Fruit fly (Drosophila melanogaster) whole organism, embryonic: Measurements from ENCODE around the gene Pgm1.

Source experiments
- C15 ChIP-seq: fragments of 200-800 bp; sonication (Bioruptor generic); IDR thresholded peaks from 3 replicates; pipeline ENCODE4 v1.3.6; 2022; ENCODE audit warnings: missing biosample characterization, missing genetic modification characterization
- CG10147 ChIP-seq: fragments of 200-800 bp; sonication (Bioruptor generic); optimal IDR thresholded peaks from 2 replicates; lab custom pipeline; 2019; ENCODE audit warnings: missing biosample characterization, mild to moderate bottlenecking, missing genetic modification characterization, moderate library complexity
- CG11247 ChIP-seq: fragments of 200-800 bp; sonication (Bioruptor generic); IDR thresholded peaks from 2 replicates; pipeline ENCODE4 v1.3.6; 2022; ENCODE audit warnings: missing biosample characterization, missing genetic modification characterization
- CG11560 ChIP-seq: fragments of 200-800 bp; sonication (Bioruptor generic); IDR thresholded peaks from 3 replicates; pipeline ENCODE4 v1.3.6; 2022; ENCODE audit warnings: missing biosample characterization, missing genetic modification characterization
- CG11723 ChIP-seq: fragments of 200-800 bp; sonication (Bioruptor generic); optimal IDR thresholded peaks from 2 replicates; lab custom pipeline; 2017; ENCODE audit warnings: missing biosample characterization, mild to moderate bottlenecking, missing genetic modification characterization
- CG12071 ChIP-seq: fragments of 200-800 bp; sonication (Bioruptor generic); optimal IDR thresholded peaks from 3 replicates; lab custom pipeline; 2018; ENCODE audit warnings: missing biosample characterization, mild to moderate bottlenecking, missing genetic modification characterization
- CG13123 ChIP-seq: fragments of 200-800 bp; sonication (Bioruptor generic); optimal IDR thresholded peaks from 2 replicates; lab custom pipeline; 2016; ENCODE audit warnings: missing biosample characterization, missing genetic modification characterization
- CG16779 ChIP-seq: fragments of 200-800 bp; sonication (Bioruptor generic); IDR thresholded peaks from 2 replicates; pipeline ENCODE4 v1.3.6; 2022; ENCODE audit warnings: missing biosample characterization, missing genetic modification characterization
- CG17328 ChIP-seq: fragments of 200-800 bp; sonication (Bioruptor generic); IDR thresholded peaks from 2 replicates; pipeline ENCODE4 v1.3.6; 2022; ENCODE audit warnings: missing biosample characterization, missing genetic modification characterization
- CG1832 ChIP-seq: fragments of 200-800 bp; sonication (Bioruptor generic); optimal IDR thresholded peaks from 2 replicates; lab custom pipeline; 2017; ENCODE audit warnings: missing biosample characterization, mild to moderate bottlenecking, missing genetic modification characterization, inconsistent platforms
- CG18764 ChIP-seq: fragments of 200-800 bp; sonication (Bioruptor generic); optimal IDR thresholded peaks from 3 replicates; lab custom pipeline; 2016; ENCODE audit warnings: missing biosample characterization, missing genetic modification characterization
- CG34224 ChIP-seq: fragments of 200-800 bp; sonication (Bioruptor generic); IDR thresholded peaks from 3 replicates; pipeline ENCODE4 v1.3.6; 2022; ENCODE audit warnings: missing biosample characterization, missing genetic modification characterization; ENCODE audit not compliant: partially characterized antibody
- CG3838 ChIP-seq: fragments of 200-800 bp; sonication (Bioruptor generic); optimal IDR thresholded peaks from 3 replicates; lab custom pipeline; 2016; ENCODE audit warnings: missing biosample characterization, missing genetic modification characterization
- CG4854 ChIP-seq: fragments of 200-800 bp; sonication (Bioruptor generic); optimal IDR thresholded peaks from 2 replicates; lab custom pipeline; 2016; ENCODE audit warnings: missing biosample characterization, missing genetic modification characterization, inconsistent platforms
- CG5953 ChIP-seq: fragments of 200-800 bp; sonication (Bioruptor generic); IDR thresholded peaks from 2 replicates; pipeline ENCODE4 v1.3.6; 2022; ENCODE audit warnings: missing biosample characterization, missing genetic modification characterization
- CG7357 ChIP-seq: fragments of 200-800 bp; sonication (Bioruptor generic); IDR thresholded peaks from 3 replicates; pipeline ENCODE4 v1.3.6; 2022; ENCODE audit warnings: missing biosample characterization, missing genetic modification characterization
- CG8388 ChIP-seq: fragments of 200-800 bp; sonication (Bioruptor generic); optimal IDR thresholded peaks from 2 replicates; lab custom pipeline; 2019; ENCODE audit warnings: missing biosample characterization, mild to moderate bottlenecking, missing genetic modification characterization, moderate library complexity
- CHES-1-like ChIP-seq: fragments of 200-800 bp; sonication (Bioruptor generic); optimal IDR thresholded peaks from 2 replicates; lab custom pipeline; 2016; ENCODE audit warnings: missing biosample characterization, missing genetic modification characterization
- CTCF ChIP-seq: fragments of 200-800 bp; sonication (Bioruptor generic); optimal IDR thresholded peaks from 2 replicates; lab custom pipeline; 2017; ENCODE audit warnings: missing biosample characterization, mild to moderate bottlenecking, missing genetic modification characterization, moderate library complexity
- CoRest ChIP-seq: fragments of 200-800 bp; sonication (Bioruptor generic); optimal IDR thresholded peaks from 3 replicates; lab custom pipeline; 2018; ENCODE audit warnings: missing biosample characterization, mild to moderate bottlenecking, missing genetic modification characterization, moderate library complexity
- Dip3 ChIP-seq: fragments of 200-800 bp; sonication (Bioruptor generic); optimal IDR thresholded peaks from 3 replicates; lab custom pipeline; 2016; ENCODE audit warnings: missing biosample characterization, missing genetic modification characterization
- Doc2 ChIP-seq: fragments of 200-800 bp; sonication (Bioruptor generic); IDR thresholded peaks from 2 replicates; pipeline ENCODE4 v1.3.6; 2022; ENCODE audit warnings: missing biosample characterization, missing genetic modification characterization
- Doc3 ChIP-seq: fragments of 200-800 bp; sonication (Bioruptor generic); IDR thresholded peaks from 3 replicates; pipeline ENCODE4 v1.3.6; 2022; ENCODE audit warnings: missing biosample characterization, missing genetic modification characterization; ENCODE audit not compliant: partially characterized antibody
- Dref ChIP-seq: fragments of 200-800 bp; sonication (Bioruptor generic); IDR thresholded peaks from 2 replicates; pipeline ENCODE4 v1.3.6; 2022; ENCODE audit warnings: missing biosample characterization, missing genetic modification characterization
- Eip74EF ChIP-seq, 2 experiments: fragments of 200-800 bp in 1 of 2; fragments of >200 bp in 1 of 2; sonication (Bioruptor generic) in 1 of 2; optimal IDR thresholded peaks; 2 replicates each; lab custom pipeline; 2017 to 2019; ENCODE audit warnings: missing biosample characterization in 2 of 2, missing genetic modification characterization in 2 of 2, mild to moderate bottlenecking in 1 of 2, moderate library complexity in 1 of 2
- Gsc ChIP-seq: fragments of 200-800 bp; sonication (Bioruptor generic); IDR thresholded peaks from 2 replicates; pipeline ENCODE4 v1.3.6; 2022; ENCODE audit warnings: missing biosample characterization, missing genetic modification characterization
- H15 ChIP-seq: fragments of 200-800 bp; sonication (Bioruptor generic); IDR thresholded peaks from 3 replicates; pipeline ENCODE4 v1.3.6; 2022; ENCODE audit warnings: missing biosample characterization, missing genetic modification characterization
- HLH54F ChIP-seq: fragments of 200-800 bp; sonication (Bioruptor generic); optimal IDR thresholded peaks from 3 replicates; lab custom pipeline; 2016; ENCODE audit warnings: missing biosample characterization, missing genetic modification characterization
- Max ChIP-seq: fragments of 200-800 bp; sonication (Bioruptor generic); optimal IDR thresholded peaks from 2 replicates; lab custom pipeline; 2016; ENCODE audit warnings: missing biosample characterization, mild to moderate bottlenecking, missing genetic modification characterization
- NFAT ChIP-seq: fragments of 200-800 bp; sonication (Bioruptor generic); IDR thresholded peaks from 2 replicates; pipeline ENCODE4 v1.3.6; 2022; ENCODE audit warnings: missing biosample characterization, missing genetic modification characterization
- Nf-YC ChIP-seq: fragments of 200-800 bp; optimal IDR thresholded peaks from 3 replicates; lab custom pipeline; 2019; ENCODE audit warnings: missing biosample characterization, mild to moderate bottlenecking, missing genetic modification characterization, moderate library complexity
- Stat92E ChIP-seq, 3 experiments: fragments of >200 bp in 2 of 3; fragments of 200-800 bp in 1 of 3; sonication (Bioruptor generic) in 1 of 3; optimal IDR thresholded peaks; 2 replicates each; lab custom pipeline; 2017 to 2019; ENCODE audit warnings: missing biosample characterization in 3 of 3, missing genetic modification characterization in 3 of 3, mild to moderate bottlenecking in 1 of 3, moderate library complexity in 1 of 3
- ap ChIP-seq: fragments of 200-800 bp; sonication (Bioruptor generic); IDR thresholded peaks from 2 replicates; pipeline ENCODE4 v1.3.6; 2022; ENCODE audit warnings: missing biosample characterization, missing genetic modification characterization
- ash1 ChIP-seq: fragments of 200-800 bp; sonication (Bioruptor generic); optimal IDR thresholded peaks from 2 replicates; lab custom pipeline; 2018; ENCODE audit warnings: missing biosample characterization, mild to moderate bottlenecking, missing genetic modification characterization
- bigmax ChIP-seq: fragments of 200-800 bp; sonication (Bioruptor generic); optimal IDR thresholded peaks from 2 replicates; lab custom pipeline; 2018; ENCODE audit warnings: missing biosample characterization, mild to moderate bottlenecking, missing genetic modification characterization
- cad ChIP-seq: fragments of >200 bp; optimal IDR thresholded peaks from 2 replicates; lab custom pipeline; 2017; ENCODE audit warnings: missing biosample characterization, missing genetic modification characterization
- ci ChIP-seq: fragments of 200-800 bp; sonication (Bioruptor generic); IDR thresholded peaks from 3 replicates; pipeline ENCODE4 v1.3.6; 2022; ENCODE audit warnings: missing biosample characterization, missing genetic modification characterization
- da ChIP-seq: fragments of 200-800 bp; sonication (Bioruptor generic); optimal IDR thresholded peaks from 2 replicates; lab custom pipeline; 2016; ENCODE audit warnings: missing biosample characterization, missing genetic modification characterization
- danr ChIP-seq: fragments of 200-800 bp; sonication (Bioruptor generic); IDR thresholded peaks from 2 replicates; pipeline ENCODE4 v1.3.6; 2022; ENCODE audit warnings: missing biosample characterization, missing genetic modification characterization
- dmrt11E ChIP-seq: fragments of 200-800 bp; sonication (Bioruptor generic); optimal IDR thresholded peaks from 3 replicates; lab custom pipeline; 2018; ENCODE audit warnings: missing biosample characterization, mild to moderate bottlenecking, missing genetic modification characterization, moderate library complexity
- dpn ChIP-seq, 2 experiments: fragments of 200-800 bp; sonication (Bioruptor generic); optimal IDR thresholded peaks; 3 replicates each; lab custom pipeline; 2016; ENCODE audit warnings: missing biosample characterization in 2 of 2, missing genetic modification characterization in 2 of 2
- ftz-f1 ChIP-seq: fragments of 200-800 bp; sonication (Bioruptor generic); optimal IDR thresholded peaks from 2 replicates; lab custom pipeline; 2016; ENCODE audit warnings: missing biosample characterization, missing genetic modification characterization
- grn ChIP-seq: fragments of 200-800 bp; sonication (Bioruptor generic); optimal IDR thresholded peaks from 3 replicates; lab custom pipeline; 2017; ENCODE audit warnings: missing biosample characterization, missing genetic modification characterization
- kni ChIP-seq: fragments of 200-800 bp; sonication (Bioruptor generic); optimal IDR thresholded peaks from 3 replicates; lab custom pipeline; 2017; ENCODE audit warnings: mild to moderate bottlenecking, missing biosample characterization, missing genetic modification reagents, missing genetic modification characterization
- lilli ChIP-seq: fragments of 200-800 bp; sonication (Bioruptor generic); optimal IDR thresholded peaks from 3 replicates; lab custom pipeline; 2016; ENCODE audit warnings: missing biosample characterization, missing genetic modification characterization
- maf-S ChIP-seq: fragments of 200-800 bp; sonication (Bioruptor generic); optimal IDR thresholded peaks from 2 replicates; lab custom pipeline; 2016; ENCODE audit warnings: missing biosample characterization, missing genetic modification characterization
- sim ChIP-seq: fragments of 200-800 bp; sonication (Bioruptor generic); IDR thresholded peaks from 2 replicates; pipeline ENCODE4 v1.3.6; 2022; ENCODE audit warnings: missing biosample characterization, missing genetic modification characterization
- slbo ChIP-seq: fragments of 200-800 bp; sonication (Bioruptor generic); IDR thresholded peaks from 2 replicates; pipeline ENCODE4 v1.3.6; 2022; ENCODE audit warnings: missing biosample characterization, missing genetic modification characterization
- slp2 ChIP-seq: fragments of 200-800 bp; sonication (Bioruptor generic); optimal IDR thresholded peaks from 2 replicates; lab custom pipeline; 2016; ENCODE audit warnings: missing biosample characterization, missing genetic modification characterization
- unc-4 ChIP-seq: fragments of 200-800 bp; sonication (Bioruptor generic); IDR thresholded peaks from 2 replicates; pipeline ENCODE4 v1.3.6; 2022; ENCODE audit warnings: missing biosample characterization, missing genetic modification characterization; ENCODE audit not compliant: partially characterized antibody
- wor ChIP-seq: fragments of 200-800 bp; sonication (Bioruptor generic); IDR thresholded peaks from 2 replicates; pipeline ENCODE4 v1.3.6; 2022; ENCODE audit warnings: missing biosample characterization, missing genetic modification characterization

Gene Pgm1

DNA sequence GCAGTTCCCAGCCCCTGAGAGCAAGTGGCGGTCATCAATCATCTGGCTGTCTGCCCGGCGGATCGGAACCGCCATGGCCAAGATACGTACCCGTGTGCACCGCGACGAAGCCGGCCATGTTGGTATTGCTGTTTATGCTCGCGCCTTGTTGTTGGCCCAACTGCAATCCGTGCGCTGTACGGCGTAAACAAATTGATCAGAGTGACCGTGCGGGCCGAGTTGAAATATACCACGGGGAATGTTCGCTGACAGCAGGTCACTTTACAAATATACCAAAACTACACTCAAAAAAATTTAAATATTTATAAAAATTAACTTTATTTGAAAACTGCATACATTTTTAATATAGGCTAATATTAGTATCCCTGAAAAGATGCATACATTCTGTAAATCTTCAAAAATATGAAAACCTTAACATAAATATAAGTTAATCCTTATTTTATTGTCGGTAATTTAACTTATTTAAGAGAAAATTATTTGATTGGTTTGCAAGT is 41.0 kb downstream of the Pgm1 start, which contains the start of gene Tasp1 (continued):
- TF ChIP-seq danr (no peak), sim (GFP tag; lab: Robert Waterston, UW) (peak; percentile 54; the same call in 1 of the 2 replicates), Max (peak; percentile 9), CG13123 (GFP tag; lab: Kevin White, UChicago) (no peak), H15 (GFP tag; lab: Robert Waterston, UW) (no peak), Nf-YC (tag; lab: Kevin White, UChicago) (no peak), kni (GFP tag; lab: Kevin White, UChicago) (no peak), CG11247 (GFP tag; lab: Robert Waterston, UW) (peak; percentile 57; the same call in 1 of the 2 replicates), CG10147 (GFP tag; lab: Kevin White, UChicago) (no peak), CTCF (no peak), lilli (GFP tag; lab: Kevin White, UChicago) (peak; percentile 38), Doc3 (no peak), CoRest (tag; lab: Kevin White, UChicago) (peak; percentile 82), CHES-1-like (GFP tag; lab: Kevin White, UChicago) (peak; percentile 68), unc-4 (GFP tag; lab: Robert Waterston, UW) (no peak), CG7357 (GFP tag; lab: Robert Waterston, UW) (0 out of 3 replicates have a peak, but pooled peaks have one; percentile 35), NFAT (GFP tag; lab: Robert Waterston, UW) (no peak; the same call in 1 of the 2 replicates), grn (GFP tag; lab: Kevin White, UChicago) (no peak), cad (GFP tag; lab: Kevin White, UChicago) (no peak), Dref (GFP tag; lab: Robert Waterston, UW) (no peak), ci (GFP tag; lab: Robert Waterston, UW) (peak; percentile 46; the same call in 2 of the 3 replicates), slbo (GFP tag; lab: Robert Waterston, UW) (peak; percentile 80), CG8388 (GFP tag; lab: Kevin White, UChicago) (peak; percentile 67), CG11723 (GFP tag; lab: Kevin White, UChicago) (no peak), ash1 (no peak), CG34224 (GFP tag; lab: Robert Waterston, UW) (no peak; the same call in 2 of the 3 replicates), Stat92E (GFP tag; optimal IDR thresholded peaks at IDR 0.05; lab: Kevin White, UChicago) (peak in 1 of 3 experiments; percentile 33), CG1832 (GFP tag; lab: Kevin White, UChicago) (no peak), CG3838 (GFP tag; lab: Kevin White, UChicago) (no peak), maf-S (GFP tag; lab: Kevin White, UChicago) (no peak), CG16779 (GFP tag; lab: Robert Waterston, UW) (no peak), wor (GFP tag; lab: Robert Waterston, UW) (peak; percentile 10; the same call in 1 of the 2 replicates), ap (GFP tag; lab: Robert Waterston, UW) (peak; percentile 38; the same call in 1 of the 2 replicates), CG12071 (GFP tag; lab: Kevin White, UChicago) (no peak), CG17328 (GFP tag; lab: Robert Waterston, UW) (peak; percentile 74; the same call in 1 of the 2 replicates), CG11560 (tag; lab: Robert Waterston, UW) (no peak; the same call in 2 of the 3 replicates), da (GFP tag; lab: Kevin White, UChicago) (no peak), bigmax (GFP tag; lab: Kevin White, UChicago) (no peak), Eip74EF (GFP tag; optimal IDR thresholded peaks at IDR 0.05; lab: Kevin White, UChicago) (no peak), Gsc (GFP tag; lab: Robert Waterston, UW) (no peak), CG18764 (peak; percentile 27), CG4854 (no peak), ftz-f1 (GFP tag; lab: Kevin White, UChicago) (no peak), Dip3 (GFP tag; lab: Kevin White, UChicago) (no peak), C15 (GFP tag; lab: Robert Waterston, UW) (no peak), HLH54F (GFP tag; lab: Kevin White, UChicago) (no peak), dpn (GFP tag; optimal IDR thresholded peaks at IDR 0.05; lab: Kevin White, UChicago) (peak in 1 of 2 experiments; percentile 55), CG5953 (no peak), Doc2 (GFP tag; lab: Robert Waterston, UW) (no peak), slp2 (GFP tag; lab: Kevin White, UChicago) (no peak), dmrt11E (tag; lab: Kevin White, UChicago) (peak; percentile 70)
